Comparison of ENCODE assay signal across 3 worm cellular contexts in the genomic region with DNA sequence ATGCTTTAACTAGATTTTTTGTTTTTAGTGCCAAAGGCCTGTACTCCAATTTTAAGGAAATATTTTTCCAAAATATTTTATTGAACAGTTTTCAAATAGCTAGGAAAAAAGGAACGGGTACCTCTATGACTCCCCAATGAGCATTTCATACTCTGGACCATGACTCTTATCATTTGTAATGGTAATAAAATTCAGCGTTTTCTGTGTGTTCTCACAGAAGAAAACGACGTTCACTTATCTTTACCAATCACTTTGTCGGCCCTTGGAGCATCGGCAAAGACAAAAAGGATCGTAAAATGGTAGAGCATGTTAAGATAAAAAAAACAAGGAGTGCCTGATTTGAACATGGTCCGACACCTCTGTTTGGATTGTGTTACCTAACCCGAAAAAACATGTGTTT.
TF ChIP-seq lines count a peak whose summit lies in the region.

No protein-coding gene starts in this region.

TF ChIP-seq in whole organism, L3 larva, 47 proteins besides CTCF, POLR2A, EP300 and RAD21:
- TF ChIP-seq lin-15B (tag; optimal IDR thresholded peaks at IDR 0.05; lab: Kevin White, UChicago) (no peak), elt-2 (tag; optimal IDR thresholded peaks at IDR 0.05; lab: Kevin White, UChicago) (peak; percentile 19)

TF ChIP-seq in whole organism, L4 larva, 104 proteins besides CTCF, POLR2A, EP300 and RAD21:
- no peak for TF ChIP-seq ceh-20 (GFP tag; IDR thresholded peaks at IDR 0.05; lab: Robert Waterston, UW)
- TF ChIP-seq nhr-77 (tag; optimal IDR thresholded peaks at IDR 0.05; lab: Kevin White, UChicago), result no peak
- TF ChIP-seq lin-39 (tag; optimal IDR thresholded peaks at IDR 0.05; lab: Kevin White, UChicago), result no peak
- TF ChIP-seq php-3 (GFP tag; IDR thresholded peaks at IDR 0.05; lab: Robert Waterston, UW), result peak; percentile 49; the same call in 1 of the 2 replicates
- no peak for TF ChIP-seq snpc-4 (tag; optimal IDR thresholded peaks at IDR 0.05; lab: Kevin White, UChicago)

TF ChIP-seq in whole organism, late embryonic, 69 proteins besides CTCF, POLR2A, EP300 and RAD21:
- no peak for TF ChIP-seq F13H6.1 (tag; optimal IDR thresholded peaks at IDR 0.05; lab: Kevin White, UChicago)
- TF ChIP-seq elt-2 (tag; optimal IDR thresholded peaks at IDR 0.05; lab: Kevin White, UChicago), result peak; percentile 61
